Worm (Caenorhabditis elegans): Measurements from ENCODE around the gene snrp-40.1.

The snrp-40.1 gene

DNA sequence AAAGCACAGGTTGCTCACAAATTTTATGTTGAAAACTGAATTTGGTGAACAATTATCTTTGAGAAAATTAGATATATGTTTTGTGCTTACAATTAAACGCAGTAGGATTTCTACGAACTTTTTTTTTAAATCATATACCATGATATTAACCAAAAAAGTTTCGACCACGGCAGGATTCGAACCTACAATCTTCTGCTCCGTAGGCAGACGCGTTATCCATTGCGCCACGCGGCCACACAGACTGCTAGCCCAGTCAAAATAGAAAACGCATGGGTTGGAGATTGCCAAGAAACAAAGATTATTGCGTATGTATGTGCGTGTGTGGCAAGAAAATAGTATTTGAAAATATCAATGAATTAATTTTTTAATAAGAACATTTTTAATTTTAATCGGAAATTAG is 47.2 kb downstream of the snrp-40.1 start (continued):
- TF ChIP-seq zag-1 (tag; optimal IDR thresholded peaks at IDR 0.05) (no peak), mdl-1 (tag; optimal IDR thresholded peaks at IDR 0.05) (no peak), unc-39 (tag; optimal IDR thresholded peaks at IDR 0.05) (no peak), F13H6.1 (tag; optimal IDR thresholded peaks at IDR 0.05) (peak; percentile 58), lin-39 (tag; optimal IDR thresholded peaks at IDR 0.05) (no peak), peb-1 (tag; optimal IDR thresholded peaks at IDR 0.05) (no peak), nhr-25 (tag; optimal IDR thresholded peaks at IDR 0.05) (no peak), nhr-21 (tag; optimal IDR thresholded peaks at IDR 0.05) (peak; percentile 62), ztf-4 (tag; optimal IDR thresholded peaks at IDR 0.05) (no peak)

DNA sequence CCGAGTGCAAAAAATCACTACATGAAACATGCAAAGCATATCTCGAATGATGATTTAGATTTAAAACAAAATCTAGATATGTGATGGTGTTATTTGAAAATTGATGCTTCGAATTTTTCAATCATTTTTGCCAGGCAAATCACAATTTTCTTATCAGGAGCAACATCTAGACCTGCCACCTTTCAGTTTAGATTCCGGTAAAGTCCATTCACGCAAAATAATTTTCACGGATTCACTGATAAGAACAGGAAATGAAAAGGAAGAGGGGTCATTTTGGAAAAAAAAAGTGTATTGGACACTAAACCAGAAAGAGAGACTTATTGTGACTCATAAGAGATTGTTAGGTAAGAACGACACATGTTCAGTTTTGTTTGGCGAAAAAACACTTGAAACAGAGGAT is 47.7 kb downstream of the snrp-40.1 start:
- TF ChIP-seq lin-39 (tag; optimal IDR thresholded peaks at IDR 0.05) (no peak), ztf-1 (GFP tag; conservative IDR thresholded peaks at IDR 0.05) (no peak), unc-39 (tag; optimal IDR thresholded peaks at IDR 0.05) (no peak), fos-1 (tag; optimal IDR thresholded peaks at IDR 0.05) (peak; percentile 88)

DNA sequence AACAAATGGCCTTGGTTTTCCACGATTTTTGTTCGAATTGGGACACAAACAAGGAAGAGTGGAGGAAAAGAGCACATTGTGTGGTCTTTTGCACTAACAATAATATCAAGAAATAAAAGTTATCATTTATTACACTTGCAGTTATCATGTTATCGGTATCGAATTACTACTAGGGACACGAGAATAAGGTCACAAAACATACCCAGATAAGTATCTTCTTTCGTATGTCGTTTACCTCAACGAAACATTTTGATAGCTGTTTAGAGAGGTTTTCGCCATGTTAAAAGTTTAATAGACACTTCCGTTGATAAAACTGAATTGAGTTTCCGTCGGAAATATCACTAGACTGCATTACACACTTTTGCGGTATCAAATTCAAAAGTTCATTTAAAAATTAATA is 48.6 kb downstream of the snrp-40.1 start:
- TF ChIP-seq mbf-1 (tag; optimal IDR thresholded peaks at IDR 0.05) (no peak), fos-1 (tag; optimal IDR thresholded peaks at IDR 0.05) (peak; percentile 62)

DNA sequence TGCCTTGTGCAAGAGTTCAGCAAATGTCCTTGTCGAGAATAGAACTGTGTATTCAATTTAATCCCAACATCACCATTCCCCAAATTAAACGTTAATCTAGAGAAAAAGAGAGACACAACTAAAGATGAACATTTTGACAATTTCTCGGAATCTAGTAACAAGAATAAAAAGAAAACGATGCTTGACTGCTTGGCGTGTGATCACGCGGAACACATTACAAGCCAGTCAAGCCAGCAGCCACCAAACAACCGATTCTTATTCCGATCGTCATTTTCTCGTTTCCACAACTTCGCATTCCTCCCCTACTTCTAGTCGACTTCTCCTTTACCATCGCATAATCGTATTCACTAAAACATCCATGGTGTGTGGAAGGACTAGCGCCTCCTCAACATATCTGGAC is 50.2 kb downstream of the snrp-40.1 start:
- TF ChIP-seq alr-1 (tag; optimal IDR thresholded peaks at IDR 0.05) (no peak), nhr-12 (tag; optimal IDR thresholded peaks at IDR 0.05) (no peak), ztf-11 (tag; optimal IDR thresholded peaks at IDR 0.05) (no peak), nhr-10 (tag; optimal IDR thresholded peaks at IDR 0.05) (no peak)

DNA sequence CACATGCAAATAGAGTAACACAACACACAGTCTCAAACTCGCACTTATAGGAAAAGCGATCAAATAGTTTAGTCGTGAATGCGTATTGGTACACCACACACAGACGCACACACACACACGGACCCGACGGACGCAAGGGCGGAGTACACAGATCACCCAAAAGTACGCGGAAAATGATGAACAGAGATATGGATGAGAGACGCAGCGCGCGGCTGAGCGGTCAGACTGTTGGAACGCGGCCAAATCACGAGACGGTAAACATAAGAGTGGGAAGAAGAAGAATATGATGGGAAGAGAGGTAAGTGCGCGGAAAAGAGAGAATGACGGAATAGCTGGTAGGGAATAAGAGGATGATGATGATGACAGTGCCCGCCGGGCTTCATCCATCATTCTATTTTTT is 51.5 kb downstream of the snrp-40.1 start:
- peak; percentile 23 for TF ChIP-seq F13H6.1 (tag; optimal IDR thresholded peaks at IDR 0.05)
- no peak for TF ChIP-seq nhr-10 (tag; optimal IDR thresholded peaks at IDR 0.05)
- TF ChIP-seq aly-2 (tag; optimal IDR thresholded peaks at IDR 0.05), result no peak
- TF ChIP-seq sma-9 (GFP tag; optimal IDR thresholded peaks at IDR 0.05), result peak; percentile 31
- no peak for TF ChIP-seq sma-9 (tag; optimal IDR thresholded peaks at IDR 0.05)
- TF ChIP-seq ztf-1 (GFP tag; conservative IDR thresholded peaks at IDR 0.05), result no peak
- TF ChIP-seq nhr-25 (tag; optimal IDR thresholded peaks at IDR 0.05), result peak; percentile 50
- peak; percentile 76 for TF ChIP-seq nhr-21 (tag; optimal IDR thresholded peaks at IDR 0.05)
- TF ChIP-seq lin-39 (tag; optimal IDR thresholded peaks at IDR 0.05), result no peak
- TF ChIP-seq lin-13 (GFP tag; optimal IDR thresholded peaks at IDR 0.05), result no peak
- no peak for TF ChIP-seq ztf-11 (tag; optimal IDR thresholded peaks at IDR 0.05)
- TF ChIP-seq mab-5 (tag; optimal IDR thresholded peaks at IDR 0.05), result no peak
- TF ChIP-seq blmp-1 (tag; optimal IDR thresholded peaks at IDR 0.05; ENCODE audit: insufficient read depth), result no peak
- no peak for TF ChIP-seq ceh-82 (tag; optimal IDR thresholded peaks at IDR 0.05)
- peak; percentile 11 for TF ChIP-seq fos-1 (tag; optimal IDR thresholded peaks at IDR 0.05)
- peak in 1 of 2 experiments; percentile 5 for TF ChIP-seq lsy-2 (tag; optimal IDR thresholded peaks at IDR 0.05)
- no peak for TF ChIP-seq nhr-129 (tag; optimal IDR thresholded peaks at IDR 0.05)
- no peak for TF ChIP-seq unc-62 (GFP tag; optimal IDR thresholded peaks at IDR 0.05)
- no peak for TF ChIP-seq alr-1 (tag; optimal IDR thresholded peaks at IDR 0.05)
- peak; percentile 31 for TF ChIP-seq sem-4 (tag; optimal IDR thresholded peaks at IDR 0.05)
- no peak for TF ChIP-seq nhr-11 (tag; optimal IDR thresholded peaks at IDR 0.05)
- TF ChIP-seq Y55F3AM.14 (GFP tag; optimal IDR thresholded peaks at IDR 0.05), result peak; percentile 19
- TF ChIP-seq ama-1 (optimal IDR thresholded peaks at IDR 0.05), result no peak
- TF ChIP-seq sma-3 (GFP tag; optimal IDR thresholded peaks at IDR 0.05), result peak; percentile 57
- peak in 1 of 2 experiments; percentile 30 for TF ChIP-seq mdl-1 (tag; optimal IDR thresholded peaks at IDR 0.05)
- no peak for TF ChIP-seq nhr-23 (tag; optimal IDR thresholded peaks at IDR 0.05)
- TF ChIP-seq R02D3.7 (tag; optimal IDR thresholded peaks at IDR 0.05), result no peak
- TF ChIP-seq ztf-4 (tag; optimal IDR thresholded peaks at IDR 0.05), result no peak
- TF ChIP-seq elt-1 (tag; optimal IDR thresholded peaks at IDR 0.05), result no peak
- no peak for TF ChIP-seq C34F6.9 (tag; optimal IDR thresholded peaks at IDR 0.05)
- no peak for TF ChIP-seq zag-1 (tag; optimal IDR thresholded peaks at IDR 0.05)
